Worm (Caenorhabditis elegans) whole organism, mixed stage, embryonic: ENCODE results near the gene acdh-8.

Experiments used
- M03D4.4 ChIP-seq: sonication (generic microtip); optimal IDR thresholded peaks from 2 replicates; lab custom pipeline; 2017; ENCODE audit warnings: mild to moderate bottlenecking, missing genetic modification characterization, missing compliant biosample characterization
- blmp-1 ChIP-seq: fragments of 150-350 bp; optimal IDR thresholded peaks from 2 replicates; lab custom pipeline; 2014; ENCODE audit warnings: missing biosample characterization, missing genetic modification characterization
- elt-3 ChIP-seq: fragments of 150-350 bp; optimal IDR thresholded peaks from 2 replicates; lab custom pipeline; 2014; ENCODE audit warnings: missing biosample characterization, missing genetic modification characterization
- flh-1 ChIP-seq: fragments of 200-800 bp; sonication (Bioruptor generic); optimal IDR thresholded peaks from 2 replicates; lab custom pipeline; 2018; ENCODE audit warnings: mild to moderate bottlenecking, missing genetic modification characterization, moderate library complexity, missing compliant biosample characterization
- lin-13 ChIP-seq: fragments of 150-350 bp; optimal IDR thresholded peaks from 2 replicates; lab custom pipeline; 2014; ENCODE audit warnings: missing biosample characterization, missing genetic modification characterization
- lin-32 ChIP-seq: fragments of 200-800 bp; sonication (Bioruptor generic); optimal IDR thresholded peaks from 2 replicates; lab custom pipeline; 2018; ENCODE audit warnings: mild to moderate bottlenecking, missing genetic modification characterization, missing compliant biosample characterization
- mab-5 ChIP-seq: fragments of 150-350 bp; optimal IDR thresholded peaks from 2 replicates; lab custom pipeline; 2014; ENCODE audit warnings: missing biosample characterization, missing genetic modification characterization
- mep-1 ChIP-seq: fragments of 150-350 bp; optimal IDR thresholded peaks from 2 replicates; lab custom pipeline; 2017; ENCODE audit warnings: missing biosample characterization, missing genetic modification reagents, missing genetic modification characterization, inconsistent platforms
- nhr-12 ChIP-seq: fragments of 150-350 bp; optimal IDR thresholded peaks from 2 replicates; lab custom pipeline; 2014; ENCODE audit warnings: missing biosample characterization, missing genetic modification characterization
- nhr-2 ChIP-seq: fragments of 150-350 bp; optimal IDR thresholded peaks from 2 replicates; lab custom pipeline; 2014; ENCODE audit warnings: missing biosample characterization, missing genetic modification characterization
- nhr-237 ChIP-seq: fragments of 150-350 bp; optimal IDR thresholded peaks from 2 replicates; lab custom pipeline; 2014; ENCODE audit warnings: missing biosample characterization, missing genetic modification characterization
- nhr-76 ChIP-seq: sonication (generic microtip); optimal IDR thresholded peaks from 2 replicates; lab custom pipeline; 2017; ENCODE audit warnings: missing biosample characterization, missing genetic modification characterization
- unc-39 ChIP-seq: fragments of 150-350 bp; optimal IDR thresholded peaks from 2 replicates; lab custom pipeline; 2014; ENCODE audit warnings: missing biosample characterization, missing genetic modification characterization
- unc-62 ChIP-seq: fragments of 150-350 bp; optimal IDR thresholded peaks from 2 replicates; lab custom pipeline; 2014; ENCODE audit warnings: missing biosample characterization, missing genetic modification reagents, missing genetic modification characterization

DNA sequence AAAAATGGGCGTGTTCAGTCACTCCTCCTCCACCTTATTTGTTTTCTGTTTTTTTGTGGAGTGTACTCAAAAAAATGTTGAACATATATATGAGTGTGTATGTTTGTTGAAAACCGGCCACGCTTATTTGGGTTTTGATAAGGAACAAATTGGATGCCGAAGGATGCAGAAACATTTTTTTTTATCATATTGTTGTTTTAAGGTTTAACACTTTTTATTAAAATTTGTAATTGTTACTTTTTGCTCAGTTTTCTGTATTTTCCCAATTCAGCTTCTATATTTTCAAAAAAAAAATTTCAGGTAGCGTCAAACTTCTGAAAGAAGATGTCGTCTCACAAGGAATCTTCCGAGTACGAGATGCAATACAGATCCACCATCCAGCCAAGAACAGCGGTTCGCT is 29.0 kb upstream of the acdh-8 start, which contains the start of gene ifb-1:
- no peak for TF ChIP-seq lin-13 (tag; lab: Kevin White, UChicago)
- no peak for TF ChIP-seq blmp-1 (tag; lab: Kevin White, UChicago)
- TF ChIP-seq nhr-76 (tag; lab: Kevin White, UChicago): no peak
- TF ChIP-seq nhr-2 (tag; lab: Kevin White, UChicago): no peak
- TF ChIP-seq nhr-12 (tag; lab: Kevin White, UChicago): no peak
- TF ChIP-seq mep-1: no peak
- TF ChIP-seq unc-62: no peak
- TF ChIP-seq elt-3 (tag; lab: Kevin White, UChicago): no peak
- no peak for TF ChIP-seq unc-39 (tag; lab: Kevin White, UChicago)
- no peak for TF ChIP-seq M03D4.4 (tag; lab: Kevin White, UChicago)
- TF ChIP-seq mab-5 (tag; lab: Kevin White, UChicago): no peak
- no peak for TF ChIP-seq nhr-237 (tag; lab: Kevin White, UChicago)
- no peak for TF ChIP-seq flh-1 (GFP tag; lab: Kevin White, UChicago)
- TF ChIP-seq lin-32 (GFP tag; lab: Kevin White, UChicago): no peak
